Worm (Caenorhabditis elegans) whole organism, L1 larva: Measurements from ENCODE around the gene npr-17.

Source experiments
- C04F5.9 ChIP-seq: sonication (generic microtip); optimal IDR thresholded peaks from 2 replicates; lab custom pipeline; 2016; ENCODE audit warnings: missing genetic modification characterization, missing compliant biosample characterization
- C34B4.2 ChIP-seq: sonication (generic microtip); optimal IDR thresholded peaks from 2 replicates; lab custom pipeline; 2017; ENCODE audit warnings: mild to moderate bottlenecking, missing genetic modification characterization, missing compliant biosample characterization
- F16B12.6 ChIP-seq: fragments of 150-350 bp; optimal IDR thresholded peaks from 2 replicates; lab custom pipeline; 2014; ENCODE audit warnings: missing biosample characterization, missing genetic modification characterization
- Y116A8C.19 ChIP-seq: sonication (generic microtip); optimal IDR thresholded peaks from 2 replicates; lab custom pipeline; 2016; ENCODE audit warnings: missing compliant biosample characterization, missing genetic modification characterization, borderline replicate concordance
- aly-2 ChIP-seq: fragments of 150-350 bp; optimal IDR thresholded peaks from 2 replicates; lab custom pipeline; 2014; ENCODE audit warnings: missing biosample characterization, missing genetic modification characterization
- ama-1 ChIP-seq: fragments of 150-350 bp; optimal IDR thresholded peaks from 2 replicates; lab custom pipeline; 2014
- blmp-1 ChIP-seq: fragments of 150-350 bp; optimal IDR thresholded peaks from 2 replicates; lab custom pipeline; 2014; ENCODE audit warnings: missing biosample characterization, missing genetic modification characterization
- ceh-8 ChIP-seq: fragments of 200-800 bp; sonication (Bioruptor generic); optimal IDR thresholded peaks from 2 replicates; lab custom pipeline; 2018; ENCODE audit warnings: mild to moderate bottlenecking, missing genetic modification characterization, moderate library complexity, missing compliant biosample characterization
- ceh-82 ChIP-seq, 3 experiments: fragments of 150-350 bp in 1 of 3; sonication (generic microtip) in 2 of 3; optimal IDR thresholded peaks; 2 replicates each; lab custom pipeline; 2014 to 2017; ENCODE audit warnings: missing biosample characterization in 3 of 3, missing genetic modification characterization in 3 of 3
- ceh-90 ChIP-seq: sonication (generic microtip); optimal IDR thresholded peaks from 2 replicates; lab custom pipeline; 2016; ENCODE audit warnings: missing genetic modification characterization, missing compliant biosample characterization
- elt-2 ChIP-seq: sonication (generic microtip); optimal IDR thresholded peaks from 2 replicates; lab custom pipeline; 2016; ENCODE audit warnings: missing genetic modification characterization, mild to moderate bottlenecking, inconsistent platforms, missing compliant biosample characterization, missing genetic modification reagents
- elt-3 ChIP-seq, 6 experiments: fragments of 150-350 bp in 1 of 6; sonication (generic microtip); optimal IDR thresholded peaks; 2 replicates each; lab custom pipeline; 2017 to 2018; ENCODE audit warnings: missing biosample characterization in 6 of 6, missing genetic modification characterization in 6 of 6, inconsistent platforms in 1 of 6
- ets-5 ChIP-seq: fragments of 200-800 bp; sonication (Bioruptor generic); IDR thresholded peaks from 2 replicates; pipeline ENCODE4 v1.3.6; 2022; ENCODE audit warnings: missing genetic modification characterization, missing compliant biosample characterization
- fkh-4 ChIP-seq: sonication (generic microtip); optimal IDR thresholded peaks from 2 replicates; lab custom pipeline; 2016; ENCODE audit warnings: missing compliant biosample characterization, missing genetic modification characterization, borderline replicate concordance
- fkh-8 ChIP-seq: sonication (generic microtip); optimal IDR thresholded peaks from 2 replicates; lab custom pipeline; 2016; ENCODE audit warnings: mild to moderate bottlenecking, missing genetic modification characterization, missing compliant biosample characterization
- fos-1 ChIP-seq: fragments of 150-350 bp; optimal IDR thresholded peaks from 2 replicates; lab custom pipeline; 2014; ENCODE audit warnings: missing biosample characterization, missing genetic modification characterization
- grh-1 ChIP-seq: fragments of 200-800 bp; sonication (Bioruptor generic); IDR thresholded peaks from 2 replicates; pipeline ENCODE4 v1.3.6; 2022; ENCODE audit warnings: missing genetic modification reagents, missing genetic modification characterization, missing compliant biosample characterization
- irx-1 ChIP-seq: sonication (generic microtip); optimal IDR thresholded peaks from 2 replicates; lab custom pipeline; 2016; ENCODE audit warnings: missing genetic modification characterization, missing compliant biosample characterization
- isw-1 ChIP-seq: fragments of 200-800 bp; sonication (Bioruptor generic); IDR thresholded peaks from 2 replicates; pipeline ENCODE4 v1.3.6; 2022; ENCODE audit warnings: missing genetic modification characterization, missing compliant biosample characterization
- jun-1 ChIP-seq: fragments of 150-350 bp; optimal IDR thresholded peaks from 2 replicates; lab custom pipeline; 2014; ENCODE audit warnings: missing biosample characterization, missing genetic modification reagents, missing genetic modification characterization
- lin-14 ChIP-seq: fragments of 200-800 bp; sonication (Bioruptor generic); optimal IDR thresholded peaks from 2 replicates; lab custom pipeline; 2018; ENCODE audit warnings: mild to moderate bottlenecking, missing genetic modification characterization, moderate library complexity, missing compliant biosample characterization
- lin-15B ChIP-seq: fragments of 150-350 bp; sonication (generic microtip); optimal IDR thresholded peaks from 3 replicates; lab custom pipeline; 2014; ENCODE audit warnings: missing biosample characterization, missing genetic modification characterization
- lin-39 ChIP-seq: fragments of 150-350 bp; optimal IDR thresholded peaks from 2 replicates; lab custom pipeline; 2014; ENCODE audit warnings: missing biosample characterization, missing genetic modification reagents, missing genetic modification characterization
- lsy-2 ChIP-seq, 2 experiments: fragments of 150-350 bp; optimal IDR thresholded peaks; 2 replicates each; lab custom pipeline; 2014; ENCODE audit warnings: missing biosample characterization in 2 of 2, missing genetic modification characterization in 2 of 2
- mab-9 ChIP-seq: fragments of 200-800 bp; sonication (Bioruptor generic); IDR thresholded peaks from 2 replicates; pipeline ENCODE4 v1.3.6; 2022; ENCODE audit warnings: missing genetic modification reagents, missing genetic modification characterization, missing compliant biosample characterization
- mdl-1 ChIP-seq, 2 experiments: fragments of 150-350 bp; optimal IDR thresholded peaks; 2 replicates each; lab custom pipeline; 2014 to 2017; ENCODE audit warnings: missing biosample characterization in 2 of 2, missing genetic modification characterization in 2 of 2, inconsistent platforms in 1 of 2
- mef-2 ChIP-seq: fragments of 150-350 bp; optimal IDR thresholded peaks from 2 replicates; lab custom pipeline; 2014; ENCODE audit warnings: missing biosample characterization, missing genetic modification characterization
- mep-1 ChIP-seq: fragments of 150-350 bp; optimal IDR thresholded peaks from 2 replicates; lab custom pipeline; 2014; ENCODE audit warnings: missing biosample characterization, missing genetic modification characterization
- nhr-12 ChIP-seq: sonication (generic microtip); optimal IDR thresholded peaks from 2 replicates; lab custom pipeline; 2017; ENCODE audit warnings: missing biosample characterization, missing genetic modification characterization
- nhr-19 ChIP-seq: fragments of 200-800 bp; sonication (Bioruptor generic); conservative IDR thresholded peaks from 2 replicates; pipeline ENCODE4 v1.3.6; 2022; ENCODE audit warnings: missing genetic modification characterization, missing compliant biosample characterization
- nhr-20 ChIP-seq: sonication (generic microtip); optimal IDR thresholded peaks from 2 replicates; lab custom pipeline; 2016; ENCODE audit warnings: mild to moderate bottlenecking, missing genetic modification characterization, missing compliant biosample characterization
- nhr-28 ChIP-seq: fragments of 150-350 bp; optimal IDR thresholded peaks from 2 replicates; lab custom pipeline; 2014; ENCODE audit warnings: missing biosample characterization, missing genetic modification characterization
- nhr-76 ChIP-seq: sonication (generic microtip); optimal IDR thresholded peaks from 2 replicates; lab custom pipeline; 2017; ENCODE audit warnings: missing biosample characterization, missing genetic modification characterization
- nhr-84 ChIP-seq: sonication (generic microtip); optimal IDR thresholded peaks from 2 replicates; lab custom pipeline; 2017; ENCODE audit warnings: missing biosample characterization, missing genetic modification characterization
- nhr-85 ChIP-seq: sonication (generic microtip); peaks from one replicate; lab custom pipeline; 2016; ENCODE audit warnings: missing genetic modification characterization, inconsistent platforms, missing compliant biosample characterization
- pax-3 ChIP-seq: fragments of 200-800 bp; sonication (Bioruptor generic); optimal IDR thresholded peaks from 2 replicates; lab custom pipeline; 2018; ENCODE audit warnings: mild to moderate bottlenecking, missing genetic modification characterization, moderate library complexity, missing compliant biosample characterization
- pqm-1 ChIP-seq: sonication (generic microtip); optimal IDR thresholded peaks from 3 replicates; lab custom pipeline; 2017; ENCODE audit warnings: missing biosample characterization, missing genetic modification characterization
- rnt-1 ChIP-seq: sonication (generic microtip); optimal IDR thresholded peaks from 2 replicates; lab custom pipeline; 2016; ENCODE audit warnings: mild to moderate bottlenecking, missing genetic modification characterization, moderate library complexity, missing compliant biosample characterization
- skn-1 ChIP-seq: fragments of 150-350 bp; optimal IDR thresholded peaks from 2 replicates; lab custom pipeline; 2014; ENCODE audit warnings: missing biosample characterization, missing genetic modification characterization
- snpc-4 ChIP-seq: fragments of 150-350 bp; optimal IDR thresholded peaks from 2 replicates; lab custom pipeline; 2014; ENCODE audit warnings: missing biosample characterization, missing genetic modification characterization
- snu-23 ChIP-seq: sonication (generic microtip); optimal IDR thresholded peaks from 2 replicates; lab custom pipeline; 2016; ENCODE audit warnings: missing genetic modification characterization, missing compliant biosample characterization
- sox-4 ChIP-seq: sonication (generic microtip); optimal IDR thresholded peaks from 2 replicates; lab custom pipeline; 2016; ENCODE audit warnings: missing genetic modification characterization, missing compliant biosample characterization
- swsn-7 ChIP-seq: sonication (generic microtip); optimal IDR thresholded peaks from 2 replicates; lab custom pipeline; 2016; ENCODE audit warnings: missing genetic modification characterization, missing compliant biosample characterization
- tbx-2 ChIP-seq: sonication (generic microtip); optimal IDR thresholded peaks from 2 replicates; lab custom pipeline; 2016; ENCODE audit warnings: missing genetic modification characterization, missing compliant biosample characterization
- unc-130 ChIP-seq: fragments of 150-350 bp; optimal IDR thresholded peaks from 2 replicates; lab custom pipeline; 2017; ENCODE audit warnings: missing biosample characterization, missing genetic modification characterization, inconsistent platforms
- unc-30 ChIP-seq: sonication (generic microtip); optimal IDR thresholded peaks from 2 replicates; lab custom pipeline; 2017; ENCODE audit warnings: missing biosample characterization, missing genetic modification characterization
- unc-62 ChIP-seq: fragments of 150-350 bp; optimal IDR thresholded peaks from 2 replicates; lab custom pipeline; 2014; ENCODE audit warnings: missing biosample characterization, missing genetic modification reagents, missing genetic modification characterization
- unc-86 ChIP-seq: sonication (generic microtip); optimal IDR thresholded peaks from 2 replicates; lab custom pipeline; 2016; ENCODE audit warnings: missing genetic modification characterization, missing compliant biosample characterization
- unc-98 ChIP-seq: fragments of 200-800 bp; sonication (Bioruptor generic); IDR thresholded peaks from 2 replicates; pipeline ENCODE4 v1.3.6; 2022; ENCODE audit warnings: missing genetic modification characterization, missing compliant biosample characterization
- vab-15 ChIP-seq: sonication (generic microtip); optimal IDR thresholded peaks from 2 replicates; lab custom pipeline; 2017; ENCODE audit warnings: missing genotype, mild to moderate bottlenecking, missing genetic modification characterization, missing compliant biosample characterization
- xbp-1 ChIP-seq: sonication (generic microtip); optimal IDR thresholded peaks from 2 replicates; lab custom pipeline; 2016; ENCODE audit warnings: missing genetic modification characterization, missing compliant biosample characterization
- ztf-11 ChIP-seq, 2 experiments: sonication (generic microtip); optimal IDR thresholded peaks; 2 replicates each; lab custom pipeline; 2016 to 2017; ENCODE audit warnings: missing genetic modification characterization in 2 of 2, missing biosample characterization in 1 of 2, missing compliant biosample characterization in 1 of 2
- ztf-4 ChIP-seq: fragments of 150-350 bp; optimal IDR thresholded peaks from 2 replicates; lab custom pipeline; 2014; ENCODE audit warnings: missing biosample characterization, missing genetic modification characterization

The npr-17 gene

DNA sequence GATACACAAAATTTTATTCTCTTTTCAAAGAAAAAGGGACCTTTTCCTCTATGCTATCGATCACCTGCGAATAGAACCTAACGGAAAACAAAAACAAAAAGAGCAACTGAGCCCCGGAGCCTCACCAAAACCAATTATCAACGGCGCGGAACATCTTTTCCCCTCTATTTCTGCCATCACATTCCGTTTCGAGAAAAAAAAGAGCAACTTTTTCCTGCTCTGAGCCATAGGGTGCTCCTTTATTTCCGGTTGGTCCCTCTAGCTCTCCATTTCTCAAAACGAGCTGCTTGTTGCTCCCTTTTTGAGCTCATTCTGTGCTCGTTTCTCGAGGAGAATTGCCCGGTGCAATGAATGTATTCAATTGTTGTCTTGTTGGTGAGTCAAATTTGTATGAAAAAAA lies 16.6 kb downstream of the npr-17 start, which contains the start of gene clp-1:
Gene clp-1, plus strand, starts transcription at position 301 of the 400 bp plus-strand sequence.
- TF ChIP-seq jun-1 (tag; lab: Kevin White, UChicago) (no peak), nhr-85 (tag; lab: Kevin White, UChicago) (peak; percentile 11), ztf-4 (tag; lab: Kevin White, UChicago) (no peak), lin-14 (GFP tag; lab: Kevin White, UChicago) (peak; percentile 44)

ce11 chrIII:7978723-7979122 lies 17.5 kb downstream of the npr-17 start:
- TF ChIP-seq isw-1 (GFP tag; lab: Robert Waterston, UW) (no peak), ceh-82 (tag; optimal IDR thresholded peaks at IDR 0.05; lab: Kevin White, UChicago) (peak; percentile 2 to 31 (median 5)), mep-1 (tag; lab: Kevin White, UChicago) (peak; percentile 58), pqm-1 (tag; lab: Kevin White, UChicago) (no peak), nhr-12 (tag; lab: Kevin White, UChicago) (no peak), C34B4.2 (tag; lab: Kevin White, UChicago) (no peak), xbp-1 (tag; lab: Kevin White, UChicago) (peak; percentile 37), rnt-1 (tag; lab: Kevin White, UChicago) (peak; percentile 57), unc-86 (tag; lab: Kevin White, UChicago) (no peak), fkh-4 (tag; lab: Kevin White, UChicago) (no peak), vab-15 (tag; lab: Kevin White, UChicago) (no peak), nhr-20 (tag; lab: Kevin White, UChicago) (peak; percentile 78), ama-1 (lab: Kevin White, UChicago) (no peak), lin-39 (tag; lab: Kevin White, UChicago) (no peak), lsy-2 (tag; optimal IDR thresholded peaks at IDR 0.05; lab: Kevin White, UChicago) (peak; percentile 57 to 67), ceh-8 (no peak), irx-1 (tag; lab: Kevin White, UChicago) (peak; percentile 56), lin-15B (no peak), unc-30 (no peak), C04F5.9 (no peak), swsn-7 (tag; lab: Kevin White, UChicago) (peak; percentile 59), elt-3 (tag; optimal IDR thresholded peaks at IDR 0.05; lab: Kevin White, UChicago) (peak in 1 of 6 experiments; percentile 57), nhr-28 (tag; lab: Kevin White, UChicago) (no peak), blmp-1 (peak; percentile 46), snu-23 (GFP tag; lab: Kevin White, UChicago) (peak; percentile 77), sox-4 (tag; lab: Kevin White, UChicago) (no peak), unc-62 (GFP tag; lab: Kevin White, UChicago) (no peak), mdl-1 (tag; optimal IDR thresholded peaks at IDR 0.05; lab: Kevin White, UChicago) (no peak), ceh-90 (tag; lab: Kevin White, UChicago) (no peak), ets-5 (GFP tag; lab: Robert Waterston, UW) (no peak), skn-1 (tag; lab: Kevin White, UChicago) (peak; percentile 11), unc-130 (tag; lab: Kevin White, UChicago) (peak; percentile 3), F16B12.6 (peak; percentile 40), ztf-11 (tag; optimal IDR thresholded peaks at IDR 0.05; lab: Kevin White, UChicago) (no peak), snpc-4 (tag; lab: Kevin White, UChicago) (peak; percentile 3), lin-14 (GFP tag; lab: Kevin White, UChicago) (peak; percentile 86), Y116A8C.19 (no peak), fkh-8 (no peak), aly-2 (no peak), unc-98 (GFP tag; lab: Robert Waterston, UW) (no peak), mab-9 (no peak), mef-2 (tag; lab: Kevin White, UChicago) (no peak), pax-3 (no peak), tbx-2 (tag; lab: Kevin White, UChicago) (peak; percentile 51), nhr-84 (tag; lab: Kevin White, UChicago) (no peak), nhr-19 (GFP tag; lab: Robert Waterston, UW) (peak; percentile 68), grh-1 (no peak), fos-1 (tag; lab: Kevin White, UChicago) (peak; percentile 50), elt-2 (peak; percentile 5), nhr-76 (tag; lab: Kevin White, UChicago) (no peak)
